Worm (Caenorhabditis elegans) whole organism, L2 larva: ENCODE measurements around the gene str-7.

Source experiments
- C34F6.9 ChIP-seq: fragments of 150-350 bp; optimal IDR thresholded peaks from 2 replicates; lab custom pipeline; 2014; ENCODE audit warnings: missing biosample characterization, missing genetic modification characterization
- F13H6.1 ChIP-seq: sonication (generic microtip); optimal IDR thresholded peaks from 2 replicates; lab custom pipeline; 2016; ENCODE audit warnings: missing genetic modification characterization, missing compliant biosample characterization
- R02D3.7 ChIP-seq: fragments of 150-350 bp; optimal IDR thresholded peaks from 2 replicates; lab custom pipeline; 2014; ENCODE audit warnings: missing biosample characterization, missing genetic modification characterization
- Y55F3AM.14 ChIP-seq: fragments of 200-800 bp; sonication (Bioruptor generic); optimal IDR thresholded peaks from 2 replicates; lab custom pipeline; 2018; ENCODE audit warnings: mild to moderate bottlenecking, missing genetic modification characterization, missing compliant biosample characterization
- ZK546.5 ChIP-seq: sonication (generic microtip); optimal IDR thresholded peaks from 2 replicates; lab custom pipeline; 2017; ENCODE audit warnings: missing biosample characterization, missing genetic modification characterization
- alr-1 ChIP-seq: fragments of 150-350 bp; optimal IDR thresholded peaks from 2 replicates; lab custom pipeline; 2014; ENCODE audit warnings: missing biosample characterization, missing genetic modification characterization
- ama-1 ChIP-seq: fragments of 150-350 bp; optimal IDR thresholded peaks from 2 replicates; lab custom pipeline; 2018; ENCODE audit warnings: inconsistent platforms
- blmp-1 ChIP-seq: sonication (generic microtip); optimal IDR thresholded peaks from 2 replicates; lab custom pipeline; 2017; ENCODE audit warnings: missing genetic modification characterization, mild to moderate bottlenecking, missing compliant biosample characterization, antibody characterized with exemption, moderate library complexity; ENCODE audit not compliant: insufficient read depth
- ceh-82 ChIP-seq: fragments of 150-350 bp; optimal IDR thresholded peaks from 2 replicates; lab custom pipeline; 2014; ENCODE audit warnings: missing biosample characterization, missing genetic modification characterization
- crh-2 ChIP-seq: sonication (generic microtip); optimal IDR thresholded peaks from 2 replicates; lab custom pipeline; 2017; ENCODE audit warnings: missing biosample characterization, missing genetic modification characterization
- dmd-4 ChIP-seq: sonication (generic microtip); optimal IDR thresholded peaks from 2 replicates; lab custom pipeline; 2017; ENCODE audit warnings: missing biosample characterization, missing genetic modification characterization
- egl-27 ChIP-seq: sonication (generic microtip); optimal IDR thresholded peaks from 3 replicates; lab custom pipeline; 2017; ENCODE audit warnings: missing biosample characterization, missing genetic modification reagents, missing genetic modification characterization
- elt-1 ChIP-seq: fragments of 150-350 bp; optimal IDR thresholded peaks from 2 replicates; lab custom pipeline; 2014; ENCODE audit warnings: missing biosample characterization, missing genetic modification characterization
- elt-3 ChIP-seq: sonication (generic microtip); optimal IDR thresholded peaks from 2 replicates; lab custom pipeline; 2017; ENCODE audit warnings: missing biosample characterization, missing genetic modification characterization
- fos-1 ChIP-seq: fragments of 150-350 bp; optimal IDR thresholded peaks from 2 replicates; lab custom pipeline; 2014; ENCODE audit warnings: missing biosample characterization, missing genetic modification characterization
- lin-11 ChIP-seq: fragments of 150-350 bp; sonication (generic microtip); optimal IDR thresholded peaks from 2 replicates; lab custom pipeline; 2014; ENCODE audit warnings: missing biosample characterization, missing genetic modification characterization, inconsistent platforms, mixed read lengths
- lin-13 ChIP-seq: fragments of 150-350 bp; optimal IDR thresholded peaks from 2 replicates; lab custom pipeline; 2014; ENCODE audit warnings: missing biosample characterization, missing genetic modification reagents, missing genetic modification characterization
- lin-39 ChIP-seq: fragments of 150-350 bp; optimal IDR thresholded peaks from 2 replicates; lab custom pipeline; 2014; ENCODE audit warnings: missing biosample characterization, missing genetic modification reagents, missing genetic modification characterization
- lsy-2 ChIP-seq, 2 experiments: fragments of 150-350 bp in 1 of 2; sonication (generic microtip) in 1 of 2; optimal IDR thresholded peaks; 2 replicates each; lab custom pipeline; 2014 to 2017; ENCODE audit warnings: missing biosample characterization in 2 of 2, missing genetic modification characterization in 2 of 2
- nhr-11 ChIP-seq: fragments of 150-350 bp; optimal IDR thresholded peaks from 2 replicates; lab custom pipeline; 2014; ENCODE audit warnings: missing biosample characterization, missing genetic modification characterization
- nhr-12 ChIP-seq: fragments of 150-350 bp; optimal IDR thresholded peaks from 2 replicates; lab custom pipeline; 2014; ENCODE audit warnings: missing biosample characterization, missing genetic modification characterization
- nhr-129 ChIP-seq: fragments of 150-350 bp; optimal IDR thresholded peaks from 2 replicates; lab custom pipeline; 2014; ENCODE audit warnings: missing biosample characterization, missing genetic modification characterization
- nhr-21 ChIP-seq: fragments of 150-350 bp; optimal IDR thresholded peaks from 2 replicates; lab custom pipeline; 2014; ENCODE audit warnings: missing biosample characterization, missing genetic modification characterization
- nhr-237 ChIP-seq: fragments of 150-350 bp; optimal IDR thresholded peaks from 2 replicates; lab custom pipeline; 2014; ENCODE audit warnings: missing biosample characterization, missing genetic modification characterization
- nhr-6 ChIP-seq: fragments of 150-350 bp; optimal IDR thresholded peaks from 2 replicates; lab custom pipeline; 2014; ENCODE audit warnings: missing biosample characterization, missing genetic modification characterization
- nhr-77 ChIP-seq: fragments of 150-350 bp; optimal IDR thresholded peaks from 2 replicates; lab custom pipeline; 2014; ENCODE audit warnings: missing biosample characterization, missing genetic modification characterization
- peb-1 ChIP-seq: fragments of 150-350 bp; optimal IDR thresholded peaks from 2 replicates; lab custom pipeline; 2014; ENCODE audit warnings: missing biosample characterization, missing genetic modification characterization
- sem-4 ChIP-seq: fragments of 150-350 bp; optimal IDR thresholded peaks from 2 replicates; lab custom pipeline; 2014; ENCODE audit warnings: missing biosample characterization, missing genetic modification reagents, missing genetic modification characterization
- sma-3 ChIP-seq: sonication (generic microtip); optimal IDR thresholded peaks from 2 replicates; lab custom pipeline; 2016; ENCODE audit warnings: missing genetic modification reagents, missing genetic modification characterization, missing compliant biosample characterization
- sma-9 ChIP-seq, 2 experiments: fragments of 150-350 bp in 1 of 2; sonication (generic microtip) in 1 of 2; optimal IDR thresholded peaks; 2 replicates each; lab custom pipeline; 2014 to 2016; ENCODE audit warnings: missing genetic modification characterization in 2 of 2, mild to moderate bottlenecking in 1 of 2, missing biosample characterization in 1 of 2, missing compliant biosample characterization in 1 of 2, missing genetic modification reagents in 1 of 2, moderate library complexity in 1 of 2
- snpc-4 ChIP-seq: fragments of 150-350 bp; optimal IDR thresholded peaks from 2 replicates; lab custom pipeline; 2014; ENCODE audit warnings: missing biosample characterization, missing genetic modification characterization
- unc-39 ChIP-seq: fragments of 150-350 bp; optimal IDR thresholded peaks from 2 replicates; lab custom pipeline; 2014; ENCODE audit warnings: missing biosample characterization, missing genetic modification characterization
- unc-55 ChIP-seq: fragments of 150-350 bp; sonication (generic microtip); optimal IDR thresholded peaks from 3 replicates; lab custom pipeline; 2014; ENCODE audit warnings: missing biosample characterization, missing genetic modification reagents, missing genetic modification characterization
- unc-62 ChIP-seq: fragments of 150-350 bp; optimal IDR thresholded peaks from 2 replicates; lab custom pipeline; 2014; ENCODE audit warnings: missing biosample characterization, missing genetic modification reagents, missing genetic modification characterization
- zag-1 ChIP-seq: fragments of 150-350 bp; optimal IDR thresholded peaks from 2 replicates; lab custom pipeline; 2014; ENCODE audit warnings: missing biosample characterization, missing genetic modification characterization
- ztf-1 ChIP-seq: fragments of 200-800 bp; sonication (Bioruptor generic); conservative IDR thresholded peaks from 2 replicates; pipeline ENCODE4 v1.3.6; 2022; ENCODE audit warnings: missing genetic modification characterization, missing compliant biosample characterization

Gene str-7

ce11 chrV:16099441-16099840 lies at the start of gene str-7:
Gene str-7, minus strand, starts transcription at chrV:16099541.
- TF ChIP-seq snpc-4 (tag; lab: Kevin White, UChicago) = no peak
- TF ChIP-seq alr-1 (tag; lab: Kevin White, UChicago) = no peak
- no peak for TF ChIP-seq zag-1
- no peak for TF ChIP-seq elt-1 (tag; lab: Kevin White, UChicago)
- TF ChIP-seq nhr-6 (tag; lab: Kevin White, UChicago) = no peak
- no peak for TF ChIP-seq F13H6.1 (tag; lab: Kevin White, UChicago)
- TF ChIP-seq elt-3 (tag; lab: Kevin White, UChicago) = no peak
- TF ChIP-seq nhr-11 (tag; lab: Kevin White, UChicago) = no peak
- no peak for TF ChIP-seq fos-1 (tag; lab: Kevin White, UChicago)
- no peak for TF ChIP-seq nhr-12
- no peak for TF ChIP-seq crh-2

- TF ChIP-seq nhr-237 (tag; lab: Kevin White, UChicago) = no peak
- TF ChIP-seq ztf-1 = no peak
- TF ChIP-seq C34F6.9 (tag; lab: Kevin White, UChicago) = no peak
- TF ChIP-seq peb-1 (tag; lab: Kevin White, UChicago) = no peak
- TF ChIP-seq R02D3.7 (tag; lab: Kevin White, UChicago) = no peak
- TF ChIP-seq lin-13 (GFP tag; lab: Kevin White, UChicago) = no peak
- TF ChIP-seq alr-1 (tag; lab: Kevin White, UChicago) = no peak
- TF ChIP-seq ZK546.5 (tag; lab: Kevin White, UChicago) = no peak
- TF ChIP-seq unc-39 (tag; lab: Kevin White, UChicago) = no peak
- no peak for TF ChIP-seq nhr-12
- TF ChIP-seq lin-11 = no peak
- no peak for TF ChIP-seq elt-3 (tag; lab: Kevin White, UChicago)
- TF ChIP-seq lin-39 = no peak
- no peak for TF ChIP-seq sem-4
- TF ChIP-seq Y55F3AM.14 (GFP tag; lab: Kevin White, UChicago) = no peak
- TF ChIP-seq nhr-21 (tag; lab: Kevin White, UChicago) = no peak
- TF ChIP-seq unc-55 (GFP tag; lab: Kevin White, UChicago) = no peak
These were observed 49.5 kb upstream of the str-7 start, which contains the start of gene F10A3.4 for ce11 chrV:16148805-16149204. Gene F10A3.4, plus strand, starts transcription at chrV:16149105.

ce11 chrV:16145009-16145408 lies 45.7 kb upstream of the str-7 start:
- TF ChIP-seq sma-3 (GFP tag; lab: Kevin White, UChicago) (no peak), nhr-237 (tag; lab: Kevin White, UChicago) (no peak), nhr-6 (tag; lab: Kevin White, UChicago) (no peak), blmp-1 (tag; lab: Kevin White, UChicago) (no peak), sma-9 (GFP tag; optimal IDR thresholded peaks at IDR 0.05; lab: Kevin White, UChicago) (no peak), sma-9 (tag; optimal IDR thresholded peaks at IDR 0.05; lab: Kevin White, UChicago) (no peak), snpc-4 (tag; lab: Kevin White, UChicago) (no peak), sem-4 (no peak), nhr-21 (tag; lab: Kevin White, UChicago) (no peak), egl-27 (tag; lab: Kevin White, UChicago) (no peak), zag-1 (no peak), nhr-12 (no peak), lsy-2 (tag; optimal IDR thresholded peaks at IDR 0.05; lab: Kevin White, UChicago) (no peak), crh-2 (no peak)

- TF ChIP-seq ama-1 (no peak), sma-9 (GFP tag; optimal IDR thresholded peaks at IDR 0.05; lab: Kevin White, UChicago) (peak; percentile 17), sma-9 (tag; optimal IDR thresholded peaks at IDR 0.05; lab: Kevin White, UChicago) (no peak), fos-1 (tag; lab: Kevin White, UChicago) (peak; percentile 77)
These were observed 43.8 kb upstream of the str-7 start, which contains the start of gene fbxa-88 for ce11 chrV:16143066-16143581. Gene fbxa-88, minus strand, starts transcription at chrV:16143116.

ce11 chrV:16142371-16142770 lies 43.0 kb upstream of the str-7 start, which contains the start of gene fbxa-18:
Gene fbxa-18, plus strand, starts transcription at chrV:16142671.
- TF ChIP-seq nhr-11 (tag; lab: Kevin White, UChicago) = no peak
- TF ChIP-seq unc-62 (GFP tag; lab: Kevin White, UChicago) = no peak
- no peak for TF ChIP-seq blmp-1 (tag; lab: Kevin White, UChicago)
- TF ChIP-seq nhr-77 = no peak
- TF ChIP-seq ceh-82 (tag; lab: Kevin White, UChicago) = no peak
- no peak for TF ChIP-seq dmd-4 (tag; lab: Kevin White, UChicago)
- TF ChIP-seq snpc-4 (tag; lab: Kevin White, UChicago) = no peak
- no peak for TF ChIP-seq C34F6.9 (tag; lab: Kevin White, UChicago)
- TF ChIP-seq elt-3 (tag; lab: Kevin White, UChicago) = no peak
- TF ChIP-seq Y55F3AM.14 (GFP tag; lab: Kevin White, UChicago) = no peak
- TF ChIP-seq elt-1 (tag; lab: Kevin White, UChicago) = no peak
- TF ChIP-seq nhr-129 (tag; lab: Kevin White, UChicago) = no peak
